Fruit fly (Drosophila melanogaster) whole organism, embryonic: Measurements from ENCODE around the gene CG34268.

Experiments
- Adf1 ChIP-seq: fragments of 200-800 bp; sonication (Bioruptor generic); IDR thresholded peaks from 2 replicates; pipeline ENCODE4 v1.3.6; 2022; ENCODE audit warnings: missing biosample characterization, missing genetic modification characterization
- Awh ChIP-seq: fragments of 200-800 bp; sonication (Bioruptor generic); IDR thresholded peaks from 2 replicates; pipeline ENCODE4, ENCODE4 v1.3.6; 2022; ENCODE audit warnings: missing biosample characterization, missing genetic modification characterization
- Blimp-1 ChIP-seq: fragments of 200-800 bp; sonication (Bioruptor generic); optimal IDR thresholded peaks from 3 replicates; lab custom pipeline; 2018; ENCODE audit warnings: missing biosample characterization, missing genetic modification characterization, mild to moderate bottlenecking, moderate library complexity, missing genetic modification reagents
- CG11398 ChIP-seq: fragments of 200-800 bp; sonication (Bioruptor generic); optimal IDR thresholded peaks from 2 replicates; lab custom pipeline; 2016; ENCODE audit warnings: missing biosample characterization, missing genetic modification characterization
- CG12071 ChIP-seq: fragments of 200-800 bp; sonication (Bioruptor generic); optimal IDR thresholded peaks from 3 replicates; lab custom pipeline; 2018; ENCODE audit warnings: missing biosample characterization, mild to moderate bottlenecking, missing genetic modification characterization
- CG12299 ChIP-seq: fragments of 200-800 bp; sonication (Bioruptor generic); optimal IDR thresholded peaks from 2 replicates; lab custom pipeline; 2018; ENCODE audit warnings: missing biosample characterization, mild to moderate bottlenecking, missing genetic modification characterization
- CG1233 ChIP-seq: fragments of 200-800 bp; sonication (Bioruptor generic); optimal IDR thresholded peaks from 4 replicates; lab custom pipeline; 2018; ENCODE audit warnings: missing biosample characterization, mild to moderate bottlenecking, missing genetic modification characterization
- CG12769 ChIP-seq: fragments of 200-800 bp; sonication (Bioruptor generic); optimal IDR thresholded peaks from 2 replicates; lab custom pipeline; 2019; ENCODE audit warnings: missing biosample characterization, mild to moderate bottlenecking, missing genetic modification characterization, moderate library complexity
- CG14710 ChIP-seq: fragments of 200-800 bp; sonication (Bioruptor generic); optimal IDR thresholded peaks from 3 replicates; lab custom pipeline; 2019; ENCODE audit warnings: missing biosample characterization, mild to moderate bottlenecking, missing genetic modification characterization, moderate library complexity
- CG18011 ChIP-seq: fragments of 200-800 bp; sonication (Bioruptor generic); optimal IDR thresholded peaks from 2 replicates; lab custom pipeline; 2017; ENCODE audit warnings: missing biosample characterization, missing genetic modification characterization, mild to moderate bottlenecking, moderate library complexity, missing genotype
- CG18599 ChIP-seq: fragments of 200-800 bp; sonication (Bioruptor generic); optimal IDR thresholded peaks from 3 replicates; lab custom pipeline; 2017; ENCODE audit warnings: missing biosample characterization, missing genetic modification characterization, mild to moderate bottlenecking, moderate library complexity, missing genetic modification reagents
- CG18764 ChIP-seq: fragments of 200-800 bp; sonication (Bioruptor generic); optimal IDR thresholded peaks from 3 replicates; lab custom pipeline; 2016; ENCODE audit warnings: missing biosample characterization, missing genetic modification characterization
- CG32772 ChIP-seq: fragments of 200-800 bp; sonication (Bioruptor generic); IDR thresholded peaks from 2 replicates; pipeline ENCODE4 v1.3.6; 2022; ENCODE audit warnings: missing biosample characterization, missing genetic modification characterization
- CG5245 ChIP-seq: fragments of 200-800 bp; sonication (Bioruptor generic); optimal IDR thresholded peaks from 3 replicates; lab custom pipeline; 2016; ENCODE audit warnings: missing biosample characterization, missing genetic modification characterization
- CG5953 ChIP-seq: fragments of 200-800 bp; sonication (Bioruptor generic); IDR thresholded peaks from 2 replicates; pipeline ENCODE4 v1.3.6; 2022; ENCODE audit warnings: missing biosample characterization, missing genetic modification characterization
- CG8290 ChIP-seq, 3 experiments: fragments of 200-800 bp; sonication (Bioruptor generic); optimal IDR thresholded peaks; 2 replicates each; lab custom pipeline; 2016 to 2019; ENCODE audit warnings: missing biosample characterization in 3 of 3, missing genetic modification characterization in 3 of 3, mild to moderate bottlenecking in 2 of 3, moderate library complexity in 1 of 3
- CG9932 ChIP-seq: fragments of 200-800 bp; sonication (Bioruptor generic); IDR thresholded peaks from 2 replicates; pipeline ENCODE4 v1.3.6; 2022; ENCODE audit warnings: missing biosample characterization, missing genetic modification characterization
- Deaf1 ChIP-seq: fragments of 200-800 bp; optimal IDR thresholded peaks from 3 replicates; lab custom pipeline; 2019; ENCODE audit warnings: missing biosample characterization, mild to moderate bottlenecking, missing genetic modification characterization, moderate library complexity
- Dip3 ChIP-seq: fragments of 200-800 bp; sonication (Bioruptor generic); optimal IDR thresholded peaks from 3 replicates; lab custom pipeline; 2016; ENCODE audit warnings: missing biosample characterization, missing genetic modification characterization
- Fer1 ChIP-seq: fragments of 200-800 bp; sonication (Bioruptor generic); optimal IDR thresholded peaks from 2 replicates; lab custom pipeline; 2017; ENCODE audit warnings: missing biosample characterization, mild to moderate bottlenecking, missing genetic modification characterization
- Fer2 ChIP-seq: fragments of 200-800 bp; sonication (Bioruptor generic); optimal IDR thresholded peaks from 2 replicates; lab custom pipeline; 2018; ENCODE audit warnings: missing biosample characterization, mild to moderate bottlenecking, missing genetic modification characterization, moderate library complexity
- GATAe ChIP-seq: fragments of 200-800 bp; sonication (Bioruptor generic); conservative IDR thresholded peaks from 2 replicates; pipeline ENCODE4 v1.3.6; 2022; ENCODE audit warnings: missing biosample characterization, missing genetic modification characterization
- Gsc ChIP-seq: fragments of 200-800 bp; sonication (Bioruptor generic); IDR thresholded peaks from 2 replicates; pipeline ENCODE4 v1.3.6; 2022; ENCODE audit warnings: missing biosample characterization, missing genetic modification characterization
- Hmr ChIP-seq: fragments of 200-800 bp; sonication (Bioruptor generic); optimal IDR thresholded peaks from 3 replicates; lab custom pipeline; 2017; ENCODE audit warnings: mild to moderate bottlenecking, missing biosample characterization, missing genetic modification reagents, missing genetic modification characterization
- Poxn ChIP-seq: fragments of 200-800 bp; sonication (Bioruptor generic); IDR thresholded peaks from 2 replicates; pipeline ENCODE4 v1.3.6; 2022; ENCODE audit warnings: missing biosample characterization, missing genetic modification characterization
- Ptx1 ChIP-seq: fragments of 200-800 bp; sonication (Bioruptor generic); IDR thresholded peaks from 2 replicates; pipeline ENCODE4 v1.3.6; 2022; ENCODE audit warnings: missing biosample characterization, missing genetic modification characterization
- Ravus ChIP-seq: fragments of 200-800 bp; sonication (Bioruptor generic); IDR thresholded peaks from 2 replicates; pipeline ENCODE4 v1.3.6; 2022; ENCODE audit warnings: missing biosample characterization, missing genetic modification characterization
- Sin3A ChIP-seq: fragments of >200 bp; optimal IDR thresholded peaks from 2 replicates; lab custom pipeline; 2018
- YL-1 ChIP-seq: fragments of 200-800 bp; sonication (Bioruptor generic); optimal IDR thresholded peaks from 3 replicates; lab custom pipeline; 2017; ENCODE audit warnings: missing biosample characterization, mild to moderate bottlenecking, missing genetic modification characterization
- ara ChIP-seq: fragments of 200-800 bp; sonication (Bioruptor generic); IDR thresholded peaks from 2 replicates; pipeline ENCODE4 v1.3.6; 2022; ENCODE audit warnings: missing biosample characterization, missing genetic modification characterization
- cas ChIP-seq: fragments of 200-800 bp; sonication (Bioruptor generic); IDR thresholded peaks from 2 replicates; pipeline ENCODE4 v1.3.6; 2022; ENCODE audit warnings: missing biosample characterization, missing genetic modification characterization
- chif ChIP-seq, 2 experiments: fragments of 200-800 bp; sonication (Bioruptor generic); optimal IDR thresholded peaks; 3 replicates each; lab custom pipeline; 2016; ENCODE audit warnings: missing biosample characterization in 2 of 2, missing genetic modification characterization in 2 of 2
- corto ChIP-seq: fragments of 200-800 bp; sonication (Bioruptor generic); optimal IDR thresholded peaks from 2 replicates; lab custom pipeline; 2016; ENCODE audit warnings: missing biosample characterization, mild to moderate bottlenecking, missing genetic modification characterization, moderate library complexity
- crc ChIP-seq: fragments of 200-800 bp; sonication (Bioruptor generic); optimal IDR thresholded peaks from 2 replicates; lab custom pipeline; 2016; ENCODE audit warnings: missing biosample characterization, missing genetic modification characterization
- dpn ChIP-seq, 2 experiments: fragments of 200-800 bp; sonication (Bioruptor generic); optimal IDR thresholded peaks; 3 replicates each; lab custom pipeline; 2016; ENCODE audit warnings: missing biosample characterization in 2 of 2, missing genetic modification characterization in 2 of 2
- ftz-f1 ChIP-seq: fragments of 200-800 bp; sonication (Bioruptor generic); optimal IDR thresholded peaks from 2 replicates; lab custom pipeline; 2016; ENCODE audit warnings: missing biosample characterization, missing genetic modification characterization
- gt ChIP-seq: fragments of 200-800 bp; sonication (Bioruptor generic); IDR thresholded peaks from 2 replicates; pipeline ENCODE4 v1.3.6; 2022; ENCODE audit warnings: missing biosample characterization, missing genetic modification characterization
- jigr1 ChIP-seq: fragments of 200-800 bp; sonication (Bioruptor generic); IDR thresholded peaks from 3 replicates; pipeline ENCODE4 v1.3.6; 2022; ENCODE audit warnings: missing biosample characterization, missing genetic modification characterization
- lab ChIP-seq: fragments of 200-800 bp; sonication (Bioruptor generic); optimal IDR thresholded peaks from 3 replicates; lab custom pipeline; 2017; ENCODE audit warnings: missing biosample characterization, missing genetic modification characterization, mild to moderate bottlenecking, moderate library complexity, missing genetic modification reagents
- lbe ChIP-seq: fragments of 200-800 bp; sonication (Bioruptor generic); optimal IDR thresholded peaks from 2 replicates; lab custom pipeline; 2016; ENCODE audit warnings: missing biosample characterization, mild to moderate bottlenecking, missing genetic modification characterization
- nmo ChIP-seq: fragments of 200-800 bp; sonication (Bioruptor generic); optimal IDR thresholded peaks from 2 replicates; lab custom pipeline; 2018; ENCODE audit warnings: missing biosample characterization, mild to moderate bottlenecking, missing genetic modification characterization, moderate library complexity
- pum ChIP-seq: fragments of 200-800 bp; sonication (Bioruptor generic); optimal IDR thresholded peaks from 2 replicates; lab custom pipeline; 2016; ENCODE audit warnings: missing biosample characterization, missing genetic modification characterization
- ro ChIP-seq: fragments of 200-800 bp; sonication (Bioruptor generic); IDR thresholded peaks from 2 replicates; pipeline ENCODE4 v1.3.6; 2022; ENCODE audit warnings: missing biosample characterization, missing genetic modification characterization
- run ChIP-seq: fragments of 200-800 bp; sonication (Bioruptor generic); optimal IDR thresholded peaks from 3 replicates; lab custom pipeline; 2018; ENCODE audit warnings: missing biosample characterization, mild to moderate bottlenecking, missing genetic modification characterization
- scrt ChIP-seq: fragments of 200-800 bp; sonication (Bioruptor generic); optimal IDR thresholded peaks from 2 replicates; lab custom pipeline; 2018; ENCODE audit warnings: missing biosample characterization, mild to moderate bottlenecking, missing genetic modification characterization, moderate library complexity
- shn ChIP-seq: fragments of 200-800 bp; sonication (Bioruptor generic); optimal IDR thresholded peaks from 3 replicates; lab custom pipeline; 2016; ENCODE audit warnings: missing biosample characterization, missing genetic modification characterization
- tap ChIP-seq: fragments of 200-800 bp; optimal IDR thresholded peaks from 3 replicates; lab custom pipeline; 2019; ENCODE audit warnings: missing biosample characterization, mild to moderate bottlenecking, missing genetic modification characterization, moderate library complexity
- tna ChIP-seq: fragments of 200-800 bp; sonication (Bioruptor generic); IDR thresholded peaks from 2 replicates; pipeline ENCODE4 v1.3.6; 2022; ENCODE audit warnings: missing biosample characterization, missing genetic modification characterization; ENCODE audit not compliant: partially characterized antibody

The CG34268 gene

dm6 chr3L:546819-547441 is 46.2 kb downstream of the CG34268 start (continued):
- no peak for TF ChIP-seq ro (GFP tag; lab: Robert Waterston, UW)
- peak; percentile 77 for TF ChIP-seq CG12071 (GFP tag; lab: Kevin White, UChicago)
- TF ChIP-seq run (tag; lab: Kevin White, UChicago), result no peak
- TF ChIP-seq Dip3 (GFP tag; lab: Kevin White, UChicago), result peak; percentile 94
- peak; percentile 84 for TF ChIP-seq crc
- peak; percentile 86 for TF ChIP-seq Poxn (GFP tag; lab: Robert Waterston, UW)
- no peak for TF ChIP-seq gt (GFP tag; lab: Robert Waterston, UW)
- no peak for TF ChIP-seq YL-1 (GFP tag; lab: Kevin White, UChicago)
- TF ChIP-seq CG1233 (GFP tag; lab: Kevin White, UChicago), result peak; percentile 34
- peak; percentile 89 for TF ChIP-seq cas (GFP tag; lab: Robert Waterston, UW)
- peak; percentile 83 for TF ChIP-seq Ptx1 (GFP tag; lab: Robert Waterston, UW)
- peak; percentile 41 for TF ChIP-seq nmo
- TF ChIP-seq Ravus, result peak; percentile 41; the same call in 1 of the 2 replicates
- TF ChIP-seq tap, result no peak
- no peak for TF ChIP-seq Blimp-1 (GFP tag; lab: Kevin White, UChicago)
- no peak for TF ChIP-seq ftz-f1
- TF ChIP-seq CG32772, result peak; percentile 74
- TF ChIP-seq chif (GFP tag; optimal IDR thresholded peaks at IDR 0.05; lab: Kevin White, UChicago), result peak; percentile 42 to 49
- peak; percentile 95 for TF ChIP-seq CG18599 (GFP tag; lab: Kevin White, UChicago)
- TF ChIP-seq Awh (GFP tag; lab: Robert Waterston, UW), result peak; percentile 63
- peak; percentile 36 for TF ChIP-seq Deaf1 (tag; lab: Kevin White, UChicago)
- no peak for TF ChIP-seq CG14710 (tag; lab: Kevin White, UChicago)
- TF ChIP-seq CG18764 (GFP tag; lab: Kevin White, UChicago), result no peak
- peak; percentile 94 for TF ChIP-seq CG12769 (tag; lab: Kevin White, UChicago)
- no peak for TF ChIP-seq Sin3A (lab: Kevin White, UChicago)
- TF ChIP-seq, all 482 proteins: peak for 311

dm6 chr3L:548304-549198 is 47.8 kb downstream of the CG34268 start:
- TF ChIP-seq lab (GFP tag; lab: Kevin White, UChicago), result peak; percentile 58
- TF ChIP-seq Gsc (GFP tag; lab: Robert Waterston, UW), result no peak
- no peak for TF ChIP-seq CG9932 (GFP tag; lab: Robert Waterston, UW)
- TF ChIP-seq GATAe (GFP tag; lab: Robert Waterston, UW), result peak; percentile 89
- TF ChIP-seq Fer1 (GFP tag; lab: Kevin White, UChicago), result peak; percentile 38
- TF ChIP-seq shn (GFP tag; lab: Kevin White, UChicago), result no peak
- TF ChIP-seq CG8290 (GFP tag; optimal IDR thresholded peaks at IDR 0.05; lab: Kevin White, UChicago), result no peak
- TF ChIP-seq CG8290 (tag; optimal IDR thresholded peaks at IDR 0.05; lab: Kevin White, UChicago), result peak in 1 of 2 experiments; percentile 25
- no peak for TF ChIP-seq CG5245 (GFP tag; lab: Kevin White, UChicago)
- no peak for TF ChIP-seq ara
- TF ChIP-seq Adf1 (GFP tag; lab: Robert Waterston, UW), result no peak; the same call in 1 of the 2 replicates
- no peak for TF ChIP-seq pum
- peak; percentile 63 for TF ChIP-seq lbe (GFP tag; lab: Kevin White, UChicago)
- TF ChIP-seq jigr1 (GFP tag; lab: Robert Waterston, UW), result no peak
- no peak for TF ChIP-seq dpn (GFP tag; optimal IDR thresholded peaks at IDR 0.05; lab: Kevin White, UChicago)
- peak; percentile 69 for TF ChIP-seq Hmr (GFP tag; lab: Kevin White, UChicago)
- no peak for TF ChIP-seq CG11398 (GFP tag; lab: Kevin White, UChicago)
- peak; percentile 18 for TF ChIP-seq corto
- TF ChIP-seq scrt, result peak; percentile 32
- no peak for TF ChIP-seq tna (GFP tag; lab: Robert Waterston, UW)
- TF ChIP-seq CG12299, result peak; percentile 52
- no peak for TF ChIP-seq CG18011 (GFP tag; lab: Kevin White, UChicago)
- TF ChIP-seq CG5953 (GFP tag; lab: Robert Waterston, UW), result no peak
- TF ChIP-seq Fer2 (tag; lab: Kevin White, UChicago), result no peak
